Worm (Caenorhabditis elegans) whole organism, early embryonic: Measurements from ENCODE around the gene nhr-21.

ENCODE experiments used
- B0310.2 ChIP-seq: sonication (generic microtip); optimal IDR thresholded peaks from 2 replicates; lab custom pipeline; 2016; ENCODE audit warnings: mild to moderate bottlenecking, missing genetic modification characterization, missing compliant biosample characterization
- F13C5.2 ChIP-seq: sonication (generic microtip); optimal IDR thresholded peaks from 2 replicates; lab custom pipeline; 2017; ENCODE audit warnings: mild to moderate bottlenecking, missing genetic modification characterization, inconsistent platforms, missing compliant biosample characterization
- aly-1 ChIP-seq: sonication (generic microtip); optimal IDR thresholded peaks from 2 replicates; lab custom pipeline; 2016; ENCODE audit warnings: missing genetic modification characterization, missing compliant biosample characterization
- ama-1 ChIP-seq: fragments of 150-350 bp; optimal IDR thresholded peaks from 2 replicates; lab custom pipeline; 2014
- ceh-13 ChIP-seq: fragments of 200-800 bp; sonication (Bioruptor generic); optimal IDR thresholded peaks from 2 replicates; lab custom pipeline; 2018; ENCODE audit warnings: mild to moderate bottlenecking, missing genetic modification characterization, missing compliant biosample characterization
- ceh-36 ChIP-seq: sonication (generic microtip); optimal IDR thresholded peaks from 2 replicates; lab custom pipeline; 2016; ENCODE audit warnings: missing genetic modification characterization, inconsistent platforms, missing compliant biosample characterization
- ets-7 ChIP-seq: sonication (generic microtip); optimal IDR thresholded peaks from 2 replicates; lab custom pipeline; 2016; ENCODE audit warnings: missing genotype, missing genetic modification characterization, missing compliant biosample characterization
- flt-1 ChIP-seq: fragments of 200-800 bp; sonication (Bioruptor generic); IDR thresholded peaks from 2 replicates; pipeline ENCODE4 v1.3.6; 2022; ENCODE audit warnings: missing genetic modification characterization, missing compliant biosample characterization
- hmbx-1 ChIP-seq: sonication (generic microtip); optimal IDR thresholded peaks from 2 replicates; lab custom pipeline; 2016; ENCODE audit warnings: mild to moderate bottlenecking, missing genetic modification characterization, missing compliant biosample characterization
- hmg-4 ChIP-seq: fragments of 200-800 bp; sonication (Bioruptor generic); optimal IDR thresholded peaks from 2 replicates; lab custom pipeline; 2018; ENCODE audit warnings: mild to moderate bottlenecking, missing genetic modification characterization, missing compliant biosample characterization
- hnd-1 ChIP-seq: sonication (generic microtip); optimal IDR thresholded peaks from 2 replicates; lab custom pipeline; 2016; ENCODE audit warnings: missing genetic modification characterization, missing compliant biosample characterization
- pes-1 ChIP-seq: fragments of 200-800 bp; sonication (Bioruptor generic); IDR thresholded peaks from 2 replicates; pipeline ENCODE4 v1.3.6; 2022; ENCODE audit warnings: missing genetic modification reagents, missing genetic modification characterization, missing compliant biosample characterization
- scrt-1 ChIP-seq: fragments of 200-800 bp; sonication (Bioruptor generic); IDR thresholded peaks from 2 replicates; pipeline ENCODE4 v1.3.6; 2022; ENCODE audit warnings: missing genetic modification characterization, missing compliant biosample characterization
- sea-1 ChIP-seq: fragments of 200-800 bp; sonication (Bioruptor generic); conservative IDR thresholded peaks from 2 replicates; pipeline ENCODE4 v1.3.6; 2022; ENCODE audit warnings: missing genetic modification characterization, missing compliant biosample characterization
- tbx-11 ChIP-seq: fragments of 200-800 bp; sonication (Bioruptor generic); IDR thresholded peaks from 2 replicates; pipeline ENCODE4 v1.3.6; 2022; ENCODE audit warnings: missing genetic modification characterization, missing compliant biosample characterization
- tbx-37 ChIP-seq: fragments of 200-800 bp; sonication (Bioruptor generic); conservative IDR thresholded peaks from 2 replicates; pipeline ENCODE4 v1.3.6; 2022; ENCODE audit warnings: missing genetic modification reagents, missing genetic modification characterization, missing compliant biosample characterization
- tra-4 ChIP-seq: sonication (generic microtip); optimal IDR thresholded peaks from 2 replicates; lab custom pipeline; 2017; ENCODE audit warnings: missing genetic modification characterization, missing compliant biosample characterization

nhr-21 gene

DNA sequence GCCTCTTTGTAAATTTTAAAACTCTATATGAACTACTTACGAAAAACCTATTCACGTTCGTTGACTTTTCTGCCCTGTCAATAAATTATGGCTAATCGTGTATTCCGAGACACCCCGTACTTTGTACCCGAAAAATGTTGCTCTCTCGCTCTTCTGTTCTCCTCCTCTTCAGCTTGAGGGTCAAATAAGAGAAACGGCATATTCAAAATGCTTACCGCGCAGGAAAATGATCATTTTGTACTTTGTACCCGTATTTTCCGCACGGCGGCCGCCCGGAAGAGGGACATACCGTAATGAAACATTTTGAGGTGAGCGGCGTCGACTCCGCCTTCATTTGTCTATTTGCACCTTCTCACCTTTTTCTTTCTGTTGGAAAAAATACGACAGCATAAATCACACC lies 4.6 kb downstream of the nhr-21 start:
- TF ChIP-seq sea-1 (GFP tag; lab: Robert Waterston, UW) = no peak
- no peak for TF ChIP-seq flt-1 (GFP tag; lab: Robert Waterston, UW)
- TF ChIP-seq F13C5.2 (tag; lab: Kevin White, UChicago) = no peak
- no peak for TF ChIP-seq pes-1 (GFP tag; lab: Robert Waterston, UW)
- TF ChIP-seq hmbx-1 (tag; lab: Kevin White, UChicago) = no peak
- no peak for TF ChIP-seq tra-4 (tag; lab: Kevin White, UChicago)
- TF ChIP-seq ceh-13 (GFP tag; lab: Kevin White, UChicago) = no peak
- no peak for TF ChIP-seq ama-1
- TF ChIP-seq ceh-36 = no peak
- TF ChIP-seq tbx-37 (GFP tag; lab: Robert Waterston, UW) = no peak
- no peak for TF ChIP-seq tbx-11
- no peak for TF ChIP-seq hmg-4 (GFP tag; lab: Kevin White, UChicago)
- no peak for TF ChIP-seq aly-1
- no peak for TF ChIP-seq B0310.2

ce11 chrII:7345858-7346257 lies 6.8 kb downstream of the nhr-21 start:
- no peak for TF ChIP-seq pes-1 (GFP tag; lab: Robert Waterston, UW)
- no peak for TF ChIP-seq F13C5.2 (tag; lab: Kevin White, UChicago)
- no peak for TF ChIP-seq B0310.2
- no peak for TF ChIP-seq aly-1
- no peak for TF ChIP-seq ceh-36
- TF ChIP-seq tra-4 (tag; lab: Kevin White, UChicago) = no peak
- TF ChIP-seq ceh-13 (GFP tag; lab: Kevin White, UChicago) = no peak
- no peak for TF ChIP-seq tbx-11
- TF ChIP-seq hmbx-1 (tag; lab: Kevin White, UChicago) = no peak
- no peak for TF ChIP-seq sea-1 (GFP tag; lab: Robert Waterston, UW)
- no peak for TF ChIP-seq tbx-37 (GFP tag; lab: Robert Waterston, UW)
- no peak for TF ChIP-seq ama-1
- no peak for TF ChIP-seq hnd-1 (tag; lab: Kevin White, UChicago)
- no peak for TF ChIP-seq scrt-1 (GFP tag; lab: Robert Waterston, UW)
- TF ChIP-seq flt-1 (GFP tag; lab: Robert Waterston, UW) = no peak
- TF ChIP-seq hmg-4 (GFP tag; lab: Kevin White, UChicago) = no peak

DNA sequence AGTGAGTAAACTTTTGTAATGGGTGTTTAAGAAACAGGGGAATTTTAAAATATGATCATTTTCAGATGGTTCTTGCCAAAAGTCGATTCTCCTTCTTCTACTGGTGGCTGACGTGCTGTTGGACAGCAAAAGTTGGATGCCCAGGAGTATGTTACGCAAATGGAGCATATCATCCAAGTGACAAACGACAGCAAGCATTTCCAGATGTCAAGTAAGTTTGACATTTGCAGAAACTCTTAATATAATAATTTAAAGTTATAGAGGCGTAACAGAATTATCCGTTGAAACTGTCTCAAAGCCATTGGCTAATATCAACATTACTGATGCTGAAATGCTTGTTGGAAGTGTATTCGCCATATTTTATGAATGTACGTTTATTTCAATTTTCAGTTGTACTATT lies 9.0 kb downstream of the nhr-21 start:
- TF ChIP-seq flt-1 (GFP tag; lab: Robert Waterston, UW) (no peak), scrt-1 (GFP tag; lab: Robert Waterston, UW) (no peak), ets-7 (tag; lab: Kevin White, UChicago) (no peak), pes-1 (GFP tag; lab: Robert Waterston, UW) (no peak), tbx-37 (GFP tag; lab: Robert Waterston, UW) (no peak), hnd-1 (tag; lab: Kevin White, UChicago) (no peak)

DNA sequence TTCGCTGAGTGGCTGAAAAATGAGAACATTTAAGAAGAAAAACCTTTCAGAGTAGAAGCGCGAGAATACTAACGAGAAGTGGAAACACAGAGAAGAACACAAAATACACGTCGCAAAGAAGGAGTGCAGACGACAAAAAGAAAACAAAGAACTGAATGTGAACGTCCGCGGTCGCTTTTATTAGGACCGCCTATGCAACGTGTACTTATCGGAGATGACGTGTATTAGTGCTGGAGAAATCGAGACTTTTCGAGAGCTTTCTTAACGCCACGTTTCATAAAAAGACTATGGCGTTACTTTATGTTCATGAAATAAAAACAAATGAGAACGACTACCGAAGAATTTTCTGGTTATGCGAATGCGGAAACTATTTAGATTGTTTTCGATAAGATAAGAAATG lies 13.5 kb downstream of the nhr-21 start, which contains the start of gene hsp-4:
TSS of gene hsp-4 (minus strand) at position 139 of the 400 bp plus-strand sequence.
- TF ChIP-seq tbx-37 (GFP tag; lab: Robert Waterston, UW) (no peak), ceh-13 (GFP tag; lab: Kevin White, UChicago) (no peak), sea-1 (GFP tag; lab: Robert Waterston, UW) (no peak)

DNA sequence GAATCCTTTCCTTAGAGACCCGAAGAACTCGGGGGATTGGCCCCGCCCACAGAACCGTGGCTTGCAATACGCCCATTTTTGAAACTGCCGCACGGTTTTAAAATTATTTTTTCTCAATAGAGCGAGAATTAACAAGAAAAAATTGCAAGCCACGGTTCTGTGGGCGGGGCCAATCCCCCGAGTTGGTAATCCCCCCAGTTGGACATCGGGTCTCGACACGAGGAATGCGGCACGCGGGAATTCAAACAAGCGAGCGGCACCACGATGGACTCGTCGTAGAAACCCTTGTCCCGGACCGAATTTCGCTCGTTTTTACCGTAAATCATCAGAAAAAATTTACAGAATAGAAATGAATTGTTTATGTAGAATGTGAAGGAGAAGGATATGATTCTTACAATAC lies 14.0 kb downstream of the nhr-21 start:
- TF ChIP-seq ceh-36 (peak; percentile 12), tra-4 (tag; lab: Kevin White, UChicago) (no peak)

DNA sequence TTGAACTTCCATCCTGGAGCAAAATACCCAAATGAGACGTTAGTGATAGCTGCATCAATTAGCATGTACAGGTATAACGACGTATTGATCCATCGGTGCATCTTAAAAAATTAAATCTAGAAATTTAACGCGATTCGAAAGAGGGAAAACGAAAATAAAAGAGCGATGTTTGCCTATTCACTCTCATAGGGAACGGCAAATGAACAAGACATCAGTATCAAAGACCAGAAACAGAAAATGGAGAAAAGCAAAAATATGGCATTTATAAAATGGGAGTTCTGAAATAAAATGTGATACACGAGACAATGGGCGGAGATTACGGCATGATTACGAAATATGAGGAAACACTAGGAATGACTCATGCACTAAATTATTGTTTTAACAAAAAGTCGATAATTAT lies 17.3 kb downstream of the nhr-21 start, which contains the start of gene haf-2:
TSS of gene haf-2 (minus strand) at position 101 of the 400 bp plus-strand sequence.
- TF ChIP-seq hmbx-1 (tag; lab: Kevin White, UChicago) = no peak
- no peak for TF ChIP-seq pes-1 (GFP tag; lab: Robert Waterston, UW)
- no peak for TF ChIP-seq tra-4 (tag; lab: Kevin White, UChicago)

- no peak for TF ChIP-seq ets-7 (tag; lab: Kevin White, UChicago)
Measured at ce11 chrII:7356773-7357172, 17.7 kb downstream of the nhr-21 start.

- TF ChIP-seq ceh-36 (no peak), B0310.2 (no peak), hmg-4 (GFP tag; lab: Kevin White, UChicago) (no peak), F13C5.2 (tag; lab: Kevin White, UChicago) (no peak), hmbx-1 (tag; lab: Kevin White, UChicago) (no peak), ets-7 (tag; lab: Kevin White, UChicago) (no peak), tbx-37 (GFP tag; lab: Robert Waterston, UW) (no peak)
Measured at ce11 chrII:7357176-7357575, 18.1 kb downstream of the nhr-21 start.

DNA sequence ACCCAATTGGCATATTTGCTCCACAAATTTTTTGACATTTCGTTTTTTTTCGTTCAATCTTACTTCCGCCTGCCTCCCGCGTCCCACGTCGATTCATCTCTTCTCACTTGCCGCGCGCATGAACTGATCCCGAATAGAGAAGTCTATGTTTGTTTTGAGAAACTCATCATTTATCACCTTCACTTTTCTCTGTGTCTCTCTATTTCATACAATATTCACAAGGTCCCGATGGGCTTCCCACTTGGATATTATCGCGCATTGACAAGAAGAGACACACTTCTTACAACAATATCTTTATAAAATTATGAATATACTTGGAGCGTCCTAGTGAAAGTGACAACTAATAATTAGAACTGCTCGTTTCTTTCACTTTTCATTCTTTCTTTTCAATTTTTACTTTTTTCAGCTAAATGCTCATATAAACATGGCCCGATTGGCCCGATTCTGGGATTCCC lies 19.5 kb downstream of the nhr-21 start, which contains the start of gene insc-1:
TSS of gene insc-1 (plus strand) at position 405 of the 455 bp plus-strand sequence.
- TF ChIP-seq hmbx-1 (tag; lab: Kevin White, UChicago) = no peak
- TF ChIP-seq sea-1 (GFP tag; lab: Robert Waterston, UW) = no peak
